Fruit fly (Drosophila melanogaster): Measurements from ENCODE around the gene CG17991.

CG17991 gene

dm6 chr3R:27282286-27282685 lies 41.2 kb downstream of the CG17991 start, which contains the start of gene mrt (continued):
- TF ChIP-seq CG1647 (GFP tag; optimal IDR thresholded peaks at IDR 0.05): no peak
- TF ChIP-seq CG17328 (GFP tag; IDR thresholded peaks at IDR 0.05): 0 out of 2 replicates have a peak, but pooled peaks have one; percentile 43
- TF ChIP-seq Sin3A (optimal IDR thresholded peaks at IDR 0.05): no peak
- TF ChIP-seq tup (GFP tag; optimal IDR thresholded peaks at IDR 0.05): no peak
- no peak for TF ChIP-seq CG18764 (GFP tag; optimal IDR thresholded peaks at IDR 0.05)
- TF ChIP-seq lbe (GFP tag; optimal IDR thresholded peaks at IDR 0.05): no peak
- no peak for TF ChIP-seq Stat92E (GFP tag; optimal IDR thresholded peaks at IDR 0.05)
- no peak; the same call in 2 of the 3 replicates for TF ChIP-seq HLH4C (GFP tag; IDR thresholded peaks at IDR 0.05; ENCODE audit: partially characterized antibody)
- peak; percentile 39; the same call in 1 of the 2 replicates for TF ChIP-seq sob (GFP tag; IDR thresholded peaks at IDR 0.05)
- TF ChIP-seq CG6254 (GFP tag; optimal IDR thresholded peaks at IDR 0.05): no peak
- TF ChIP-seq Dad (GFP tag; optimal IDR thresholded peaks at IDR 0.05): peak; percentile 36
- no peak for TF ChIP-seq CG15696 (tag; optimal IDR thresholded peaks at IDR 0.05)
- no peak for TF ChIP-seq ato (GFP tag; IDR thresholded peaks at IDR 0.05; ENCODE audit: partially characterized antibody)
- TF ChIP-seq salm (tag; optimal IDR thresholded peaks at IDR 0.05): peak; percentile 17
- peak; percentile 69 for TF ChIP-seq lmd (GFP tag; IDR thresholded peaks at IDR 0.05)
- no peak for TF ChIP-seq CG3838 (GFP tag; optimal IDR thresholded peaks at IDR 0.05)
- peak; percentile 50 for TF ChIP-seq CG3163 (GFP tag; optimal IDR thresholded peaks at IDR 0.05)
- peak; percentile 54 for TF ChIP-seq fd3F (GFP tag; optimal IDR thresholded peaks at IDR 0.05)
- TF ChIP-seq CG8089 (GFP tag; optimal IDR thresholded peaks at IDR 0.05): peak; percentile 33
- TF ChIP-seq CG10321 (GFP tag; IDR thresholded peaks at IDR 0.05): no peak
- TF ChIP-seq unpg (GFP tag; optimal IDR thresholded peaks at IDR 0.05): peak; percentile 56
- no peak for TF ChIP-seq NC2α (GFP tag; optimal IDR thresholded peaks at IDR 0.05)
- TF ChIP-seq stwl (tag; optimal IDR thresholded peaks at IDR 0.05): no peak
- no peak for TF ChIP-seq Taf1 (GFP tag; IDR thresholded peaks at IDR 0.05)
- no peak for TF ChIP-seq CG9797 (GFP tag; optimal IDR thresholded peaks at IDR 0.05)
- no peak for TF ChIP-seq p53 (GFP tag; optimal IDR thresholded peaks at IDR 0.05)
- no peak for TF ChIP-seq CG15073 (GFP tag; optimal IDR thresholded peaks at IDR 0.05)
- TF ChIP-seq Ets65A (GFP tag): peak; percentile 94
- peak; percentile 18 for TF ChIP-seq Hand (GFP tag; optimal IDR thresholded peaks at IDR 0.05)
- TF ChIP-seq tna (GFP tag; IDR thresholded peaks at IDR 0.05; ENCODE audit: partially characterized antibody): no peak
- TF ChIP-seq CG34422 (GFP tag; IDR thresholded peaks at IDR 0.05): peak; percentile 21; the same call in 1 of the 3 replicates
- peak; percentile 76 for TF ChIP-seq CG2678 (tag; optimal IDR thresholded peaks at IDR 0.05)
- TF ChIP-seq CG17385 (GFP tag; optimal IDR thresholded peaks at IDR 0.05): peak; percentile 60
- TF ChIP-seq CG17186 (GFP tag; optimal IDR thresholded peaks at IDR 0.05): no peak
- no peak for TF ChIP-seq CG10462 (GFP tag; optimal IDR thresholded peaks at IDR 0.05)
- TF ChIP-seq twi (tag; optimal IDR thresholded peaks at IDR 0.05): no peak
- no peak for TF ChIP-seq sd (tag; optimal IDR thresholded peaks at IDR 0.05)
- no peak for TF ChIP-seq TFAM (GFP tag; optimal IDR thresholded peaks at IDR 0.05)
- no peak for TF ChIP-seq CG7745 (tag; optimal IDR thresholded peaks at IDR 0.05)
- TF ChIP-seq Deaf1 (tag; optimal IDR thresholded peaks at IDR 0.05): no peak
- TF ChIP-seq CG18011 (GFP tag; optimal IDR thresholded peaks at IDR 0.05): no peak
- TF ChIP-seq CG43689 (GFP tag; IDR thresholded peaks at IDR 0.05): 0 out of 2 replicates have a peak, but pooled peaks have one; percentile 9
- TF ChIP-seq Jarid2 (GFP tag; optimal IDR thresholded peaks at IDR 0.05): no peak
- peak; percentile 70 for TF ChIP-seq CG15269 (tag; optimal IDR thresholded peaks at IDR 0.05)
- TF ChIP-seq eyg (GFP tag; optimal IDR thresholded peaks at IDR 0.05): no peak
- peak; percentile 32 for TF ChIP-seq CG17829 (tag; optimal IDR thresholded peaks at IDR 0.05)
- peak; percentile 23 for TF ChIP-seq nau (GFP tag; optimal IDR thresholded peaks at IDR 0.05)
- no peak for TF ChIP-seq CG10543 (GFP tag; optimal IDR thresholded peaks at IDR 0.05)
- no peak for TF ChIP-seq chm (GFP tag; IDR thresholded peaks at IDR 0.05)
- peak; percentile 12 for TF ChIP-seq CG4617 (GFP tag; optimal IDR thresholded peaks at IDR 0.05; ENCODE audit: borderline replicate concordance)
- TF ChIP-seq CG9817 (tag; optimal IDR thresholded peaks at IDR 0.05): peak; percentile 54
